Fruit fly (Drosophila melanogaster) S2 (cell line): ENCODE results near the gene Pdi.

Experiments
- CG8478 ChIP-seq: fragments of >200 bp; optimal IDR thresholded peaks from 2 replicates; lab custom pipeline; 2018
- CTCF ChIP-seq, 2 experiments: fragments of >200 bp; optimal IDR thresholded peaks; 2 replicates each; lab custom pipeline; 2018

dm6 chr3L:15097878-15098520, 44.6 kb downstream of the Pdi start, which contains the start of gene Ctps:
- no peak for TF ChIP-seq CTCF (optimal IDR thresholded peaks at IDR 0.05; lab: Kevin White, UChicago)
- no peak for TF ChIP-seq CG8478 (lab: Kevin White, UChicago)
